Worm (Caenorhabditis elegans) whole organism, L3 larva: ENCODE data around the gene gst-28.

ENCODE experiments used
- R02D3.7 ChIP-seq: fragments of 150-350 bp; optimal IDR thresholded peaks from 2 replicates; lab custom pipeline; 2014; ENCODE audit warnings: missing biosample characterization, missing genetic modification characterization
- elt-3 ChIP-seq, 3 experiments: fragments of 150-350 bp in 1 of 3; sonication (generic microtip) in 2 of 3; optimal IDR thresholded peaks; 2 replicates in 2 of 3; 4 replicates in 1 of 3; lab custom pipeline; 2014 to 2017; ENCODE audit warnings: missing biosample characterization in 3 of 3, missing genetic modification characterization in 3 of 3
- jun-1 ChIP-seq: fragments of 150-350 bp; optimal IDR thresholded peaks from 2 replicates; lab custom pipeline; 2014; ENCODE audit warnings: missing biosample characterization, missing genetic modification reagents, missing genetic modification characterization
- lin-15B ChIP-seq: fragments of 150-350 bp; optimal IDR thresholded peaks from 2 replicates; lab custom pipeline; 2014; ENCODE audit warnings: missing biosample characterization, missing genetic modification characterization
- lin-39 ChIP-seq: fragments of 150-350 bp; optimal IDR thresholded peaks from 2 replicates; lab custom pipeline; 2018; ENCODE audit warnings: missing biosample characterization, missing genetic modification reagents, missing genetic modification characterization
- mdl-1 ChIP-seq: fragments of 150-350 bp; optimal IDR thresholded peaks from 2 replicates; lab custom pipeline; 2014; ENCODE audit warnings: missing biosample characterization, missing genetic modification characterization
- mml-1 ChIP-seq: fragments of 150-350 bp; sonication (generic microtip); optimal IDR thresholded peaks from 3 replicates; lab custom pipeline; 2014; ENCODE audit warnings: missing biosample characterization, missing genetic modification characterization
- nhr-28 ChIP-seq: fragments of 150-350 bp; optimal IDR thresholded peaks from 2 replicates; lab custom pipeline; 2014; ENCODE audit warnings: missing biosample characterization, missing genetic modification characterization
- tbx-2 ChIP-seq: sonication (generic microtip); optimal IDR thresholded peaks from 2 replicates; lab custom pipeline; 2016; ENCODE audit warnings: mild to moderate bottlenecking, missing genetic modification characterization, missing compliant biosample characterization
- zag-1 ChIP-seq: fragments of 150-350 bp; optimal IDR thresholded peaks from 2 replicates; lab custom pipeline; 2014; ENCODE audit warnings: missing biosample characterization, missing genetic modification characterization
- ztf-11 ChIP-seq: fragments of 150-350 bp; optimal IDR thresholded peaks from 2 replicates; lab custom pipeline; 2014; ENCODE audit warnings: missing biosample characterization, missing genetic modification characterization

ce11 chrII:15174915-15175548 is 7.7 kb upstream of the gst-28 start, which contains the start of gene gst-31:
- TF ChIP-seq jun-1 (tag; lab: Kevin White, UChicago) (no peak), ztf-11 (tag; lab: Kevin White, UChicago) (no peak), elt-3 (tag; optimal IDR thresholded peaks at IDR 0.05; lab: Kevin White, UChicago) (no peak), lin-39 (tag; lab: Kevin White, UChicago) (no peak), zag-1 (tag; lab: Kevin White, UChicago) (no peak), lin-15B (no peak), nhr-28 (tag; lab: Kevin White, UChicago) (no peak), mml-1 (tag; lab: Kevin White, UChicago) (no peak), tbx-2 (tag; lab: Kevin White, UChicago) (no peak), mdl-1 (tag; lab: Kevin White, UChicago) (no peak), R02D3.7 (tag; lab: Kevin White, UChicago) (no peak)
